Worm (Caenorhabditis elegans) whole organism, L1 larva: Measurements from ENCODE around the gene cyp-33C1.

Experiments
- alr-1 ChIP-seq: fragments of 200-800 bp; sonication (Bioruptor generic); optimal IDR thresholded peaks from 2 replicates; lab custom pipeline; 2018; ENCODE audit warnings: borderline replicate concordance, mild to moderate bottlenecking, missing genetic modification characterization, missing compliant biosample characterization
- ama-1 ChIP-seq: fragments of 150-350 bp; optimal IDR thresholded peaks from 2 replicates; lab custom pipeline; 2014
- elt-3 ChIP-seq, 6 experiments: fragments of 150-350 bp in 1 of 6; sonication (generic microtip); optimal IDR thresholded peaks; 2 replicates each; lab custom pipeline; 2017 to 2018; ENCODE audit warnings: missing biosample characterization in 6 of 6, missing genetic modification characterization in 6 of 6, inconsistent platforms in 1 of 6
- lin-35 ChIP-seq, 2 experiments: fragments of 150-350 bp; optimal IDR thresholded peaks; 2 replicates each; lab custom pipeline; 2014; ENCODE audit warnings: missing biosample characterization in 2 of 2, missing genetic modification characterization in 2 of 2, missing genetic modification reagents in 2 of 2
- nhr-12 ChIP-seq: sonication (generic microtip); optimal IDR thresholded peaks from 2 replicates; lab custom pipeline; 2017; ENCODE audit warnings: missing biosample characterization, missing genetic modification characterization
- nhr-237 ChIP-seq: fragments of 150-350 bp; optimal IDR thresholded peaks from 2 replicates; lab custom pipeline; 2014; ENCODE audit warnings: missing biosample characterization, missing genetic modification characterization
- nhr-76 ChIP-seq: sonication (generic microtip); optimal IDR thresholded peaks from 2 replicates; lab custom pipeline; 2017; ENCODE audit warnings: missing biosample characterization, missing genetic modification characterization
- nhr-85 ChIP-seq: sonication (generic microtip); peaks from one replicate; lab custom pipeline; 2016; ENCODE audit warnings: missing genetic modification characterization, inconsistent platforms, missing compliant biosample characterization
- pag-3 ChIP-seq: sonication (generic microtip); optimal IDR thresholded peaks from 2 replicates; lab custom pipeline; 2017; ENCODE audit warnings: missing genetic modification characterization, mild to moderate bottlenecking, missing compliant biosample characterization, antibody characterized with exemption, borderline replicate concordance; ENCODE audit not compliant: insufficient read depth
- tbx-2 ChIP-seq: sonication (generic microtip); optimal IDR thresholded peaks from 2 replicates; lab custom pipeline; 2016; ENCODE audit warnings: missing genetic modification characterization, missing compliant biosample characterization
- unc-62 ChIP-seq: fragments of 150-350 bp; optimal IDR thresholded peaks from 2 replicates; lab custom pipeline; 2014; ENCODE audit warnings: missing biosample characterization, missing genetic modification reagents, missing genetic modification characterization
- zag-1 ChIP-seq: fragments of 150-350 bp; optimal IDR thresholded peaks from 2 replicates; lab custom pipeline; 2014; ENCODE audit warnings: missing biosample characterization, missing genetic modification characterization

DNA sequence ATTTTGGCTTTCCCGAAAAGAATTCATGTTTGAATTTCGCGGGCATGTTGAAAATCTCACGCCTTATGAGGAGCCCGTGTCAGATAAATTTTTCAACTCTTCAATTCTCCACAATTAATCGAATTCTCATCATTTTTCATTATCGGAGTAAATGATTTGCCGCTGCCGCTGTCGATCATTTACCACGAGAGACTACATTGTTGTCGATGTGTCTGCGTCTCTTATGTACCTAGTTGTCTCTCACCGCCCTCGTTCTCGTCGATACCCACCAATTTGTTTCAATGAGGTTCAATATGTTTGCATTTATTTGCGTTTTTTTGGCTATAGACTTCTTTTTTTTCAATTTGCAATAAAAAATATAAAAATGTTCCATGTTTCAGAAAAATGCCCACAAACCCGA is 12.8 kb downstream of the cyp-33C1 start, which contains the start of gene nhr-13:
- TF ChIP-seq unc-62 (GFP tag; lab: Kevin White, UChicago): no peak
- TF ChIP-seq alr-1 (tag; lab: Kevin White, UChicago): no peak
- no peak for TF ChIP-seq elt-3 (tag; optimal IDR thresholded peaks at IDR 0.05; lab: Kevin White, UChicago)
- TF ChIP-seq ama-1 (lab: Kevin White, UChicago): no peak
- no peak for TF ChIP-seq tbx-2 (tag; lab: Kevin White, UChicago)
- TF ChIP-seq zag-1 (tag; lab: Kevin White, UChicago): no peak
- peak in 1 of 2 experiments; percentile 36 for TF ChIP-seq lin-35 (GFP tag; optimal IDR thresholded peaks at IDR 0.05; lab: Kevin White, UChicago)
- no peak for TF ChIP-seq nhr-76 (tag; lab: Kevin White, UChicago)
- no peak for TF ChIP-seq pag-3 (tag; lab: Kevin White, UChicago)
- no peak for TF ChIP-seq nhr-12
- no peak for TF ChIP-seq nhr-85 (tag; lab: Kevin White, UChicago)
- TF ChIP-seq nhr-237 (tag; lab: Kevin White, UChicago): no peak
